Worm (Caenorhabditis elegans): ENCODE results near the gene F29G6.1.

The F29G6.1 gene

DNA sequence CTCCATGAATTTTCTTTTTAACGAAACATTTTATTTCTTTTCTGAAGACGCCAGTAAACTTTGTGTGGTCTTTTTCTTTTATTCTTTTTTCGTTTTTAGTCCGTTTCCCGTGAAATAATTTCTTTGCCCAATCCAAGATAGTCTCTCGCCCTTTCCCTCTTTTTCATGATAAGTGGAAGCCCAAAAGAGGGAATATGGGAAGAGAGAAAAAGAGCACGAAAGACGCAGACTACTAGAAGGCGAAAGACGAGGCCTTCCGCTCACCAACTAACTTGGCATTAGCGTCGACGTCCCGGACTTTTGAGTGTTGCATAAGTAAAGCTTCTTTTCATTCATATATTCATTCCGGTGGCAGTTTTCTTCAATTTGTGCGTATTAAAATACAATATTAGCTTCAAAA is 50.8 kb downstream of the F29G6.1 start:
- TF ChIP-seq tbx-37 (GFP tag; conservative IDR thresholded peaks at IDR 0.05) (no peak), tra-4 (tag; optimal IDR thresholded peaks at IDR 0.05) (no peak), ceh-13 (GFP tag; optimal IDR thresholded peaks at IDR 0.05) (no peak), ama-1 (optimal IDR thresholded peaks at IDR 0.05) (no peak), scrt-1 (GFP tag; IDR thresholded peaks at IDR 0.05) (no peak), ceh-36 (tag; optimal IDR thresholded peaks at IDR 0.05) (no peak), F13C5.2 (tag; optimal IDR thresholded peaks at IDR 0.05) (no peak), ets-7 (tag; optimal IDR thresholded peaks at IDR 0.05) (no peak), hmg-4 (GFP tag; optimal IDR thresholded peaks at IDR 0.05) (no peak), tbx-11 (GFP tag; IDR thresholded peaks at IDR 0.05) (no peak), aly-1 (tag; optimal IDR thresholded peaks at IDR 0.05) (no peak), sea-1 (GFP tag; conservative IDR thresholded peaks at IDR 0.05) (no peak), flt-1 (GFP tag; IDR thresholded peaks at IDR 0.05) (no peak), B0310.2 (tag; optimal IDR thresholded peaks at IDR 0.05) (no peak), pes-1 (GFP tag; IDR thresholded peaks at IDR 0.05) (no peak), hmbx-1 (tag; optimal IDR thresholded peaks at IDR 0.05) (no peak), hnd-1 (tag; optimal IDR thresholded peaks at IDR 0.05) (no peak)

DNA sequence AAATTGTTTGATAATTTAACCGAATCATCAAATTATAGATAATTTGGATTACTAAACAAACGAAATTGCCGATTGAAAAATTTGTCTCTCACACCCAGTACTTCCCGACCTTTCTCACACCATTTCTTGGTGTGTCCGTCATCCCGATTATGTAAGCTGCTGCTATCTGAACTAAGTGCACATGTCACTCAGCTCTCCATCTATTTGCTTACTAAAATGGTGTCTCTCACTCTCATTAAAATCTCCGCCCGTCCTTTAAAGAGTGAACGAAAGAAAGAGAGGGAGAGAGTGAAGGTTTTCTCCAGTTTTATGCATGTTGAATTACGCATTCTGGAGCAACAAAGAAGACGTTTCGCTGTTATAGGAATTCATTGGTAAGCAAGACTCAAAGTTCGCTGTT is 52.5 kb downstream of the F29G6.1 start:
- no peak for TF ChIP-seq hnd-1 (tag; optimal IDR thresholded peaks at IDR 0.05)
- TF ChIP-seq pes-1 (GFP tag; IDR thresholded peaks at IDR 0.05): no peak
- no peak for TF ChIP-seq tbx-37 (GFP tag; conservative IDR thresholded peaks at IDR 0.05)
- TF ChIP-seq tra-4 (tag; optimal IDR thresholded peaks at IDR 0.05): no peak
- no peak for TF ChIP-seq ceh-36 (tag; optimal IDR thresholded peaks at IDR 0.05)
- no peak for TF ChIP-seq scrt-1 (GFP tag; IDR thresholded peaks at IDR 0.05)
- no peak for TF ChIP-seq hmg-4 (GFP tag; optimal IDR thresholded peaks at IDR 0.05)

DNA sequence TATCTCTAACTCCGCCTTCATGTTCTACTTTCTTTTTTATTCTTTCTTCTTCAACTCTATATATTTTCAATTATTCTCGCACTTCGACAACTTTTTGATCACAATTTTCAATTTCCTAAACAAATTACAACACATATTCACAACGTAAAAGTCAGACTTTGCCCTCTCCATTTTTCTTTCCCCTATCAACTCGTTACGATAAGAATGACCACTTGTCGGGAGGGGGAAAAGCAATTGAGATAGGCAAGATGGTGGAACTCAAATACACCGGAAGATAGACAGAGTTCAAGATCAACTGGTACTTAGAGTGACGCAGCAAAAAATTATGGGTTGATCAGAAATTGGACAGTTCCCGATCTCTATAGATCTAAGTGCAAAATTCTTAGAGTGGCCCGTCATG is 53.0 kb downstream of the F29G6.1 start:
- TF ChIP-seq F13C5.2 (tag; optimal IDR thresholded peaks at IDR 0.05) (no peak), tbx-37 (GFP tag; conservative IDR thresholded peaks at IDR 0.05) (no peak), ets-7 (tag; optimal IDR thresholded peaks at IDR 0.05) (no peak), aly-1 (tag; optimal IDR thresholded peaks at IDR 0.05) (no peak), tbx-11 (GFP tag; IDR thresholded peaks at IDR 0.05) (no peak), pes-1 (GFP tag; IDR thresholded peaks at IDR 0.05) (no peak), B0310.2 (tag; optimal IDR thresholded peaks at IDR 0.05) (no peak), scrt-1 (GFP tag; IDR thresholded peaks at IDR 0.05) (no peak), hmbx-1 (tag; optimal IDR thresholded peaks at IDR 0.05) (no peak), hmg-4 (GFP tag; optimal IDR thresholded peaks at IDR 0.05) (no peak), sea-1 (GFP tag; conservative IDR thresholded peaks at IDR 0.05) (no peak), ceh-36 (tag; optimal IDR thresholded peaks at IDR 0.05) (no peak)

DNA sequence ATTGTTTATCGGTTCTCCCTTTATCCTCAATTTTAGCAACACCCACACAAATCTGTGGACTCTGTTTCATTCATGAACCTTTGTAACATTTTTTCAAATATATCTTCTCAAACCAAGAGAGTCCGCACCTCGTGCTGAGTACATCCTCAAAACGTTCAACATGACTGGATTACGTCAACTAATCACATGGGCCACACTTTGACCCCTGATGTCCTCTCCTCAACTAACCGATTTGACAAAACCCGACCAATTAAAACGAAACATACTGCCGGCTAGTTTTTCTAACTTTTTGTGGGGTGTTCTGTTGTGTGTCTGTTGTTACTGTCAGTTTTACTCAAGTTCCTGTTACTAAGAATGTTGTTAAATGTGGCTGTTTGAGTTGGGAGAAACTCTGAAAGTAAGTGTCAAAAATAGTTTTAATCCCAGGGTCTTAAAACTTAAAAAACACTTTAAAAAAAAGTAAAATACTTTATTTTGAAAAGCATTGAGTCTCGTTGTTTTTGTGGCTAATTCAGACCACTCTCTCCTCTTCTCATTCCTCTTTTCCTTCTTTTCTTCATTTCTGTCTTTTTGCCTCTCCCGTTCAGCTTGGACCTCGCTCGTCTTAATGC is 53.6 kb downstream of the F29G6.1 start:
- TF ChIP-seq ceh-13 (GFP tag; optimal IDR thresholded peaks at IDR 0.05) (no peak), ets-7 (tag; optimal IDR thresholded peaks at IDR 0.05) (no peak), pes-1 (GFP tag; IDR thresholded peaks at IDR 0.05) (no peak), flt-1 (GFP tag; IDR thresholded peaks at IDR 0.05) (no peak), tbx-11 (GFP tag; IDR thresholded peaks at IDR 0.05) (no peak), B0310.2 (tag; optimal IDR thresholded peaks at IDR 0.05) (no peak), hmbx-1 (tag; optimal IDR thresholded peaks at IDR 0.05) (no peak), sea-1 (GFP tag; conservative IDR thresholded peaks at IDR 0.05) (no peak), tbx-37 (GFP tag; conservative IDR thresholded peaks at IDR 0.05) (no peak), ama-1 (optimal IDR thresholded peaks at IDR 0.05) (no peak), tra-4 (tag; optimal IDR thresholded peaks at IDR 0.05) (no peak), F13C5.2 (tag; optimal IDR thresholded peaks at IDR 0.05) (no peak), scrt-1 (GFP tag; IDR thresholded peaks at IDR 0.05) (no peak)

DNA sequence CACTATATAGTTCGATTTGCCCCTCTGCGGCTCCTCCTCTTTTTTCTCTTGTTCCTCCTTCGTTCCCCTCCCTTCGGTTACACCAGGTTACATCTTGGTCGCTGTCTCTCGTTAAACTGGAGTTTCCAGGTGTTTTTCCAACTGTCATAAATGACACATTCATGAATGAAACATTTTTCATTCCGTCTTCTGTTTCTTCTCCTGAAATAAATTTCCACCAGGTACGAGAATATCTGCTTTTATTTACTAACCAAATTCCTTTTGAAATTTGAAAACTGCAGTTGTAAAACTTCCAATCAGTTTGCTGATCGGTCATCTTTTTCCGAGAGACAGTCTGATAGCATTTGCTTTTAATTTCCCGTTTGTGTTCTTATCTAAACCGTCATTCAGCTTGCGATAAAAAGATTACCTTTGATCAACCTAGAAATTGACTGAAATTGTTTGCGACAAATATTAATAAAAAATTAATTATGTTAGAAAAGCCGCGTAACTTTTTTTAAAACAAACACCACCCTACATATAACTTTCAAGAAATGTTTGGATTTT is 54.2 kb downstream of the F29G6.1 start, which contains the start of gene C35C5.10:
TSS of gene C35C5.10 (plus strand) at position 51 of the 546 bp plus-strand sequence.
- TF ChIP-seq aly-1 (tag; optimal IDR thresholded peaks at IDR 0.05) (no peak), tbx-37 (GFP tag; conservative IDR thresholded peaks at IDR 0.05) (no peak), pes-1 (GFP tag; IDR thresholded peaks at IDR 0.05) (no peak), flt-1 (GFP tag; IDR thresholded peaks at IDR 0.05) (no peak), ama-1 (optimal IDR thresholded peaks at IDR 0.05) (no peak), hmbx-1 (tag; optimal IDR thresholded peaks at IDR 0.05) (no peak), sea-1 (GFP tag; conservative IDR thresholded peaks at IDR 0.05) (no peak), B0310.2 (tag; optimal IDR thresholded peaks at IDR 0.05) (no peak), hnd-1 (tag; optimal IDR thresholded peaks at IDR 0.05) (no peak), tbx-11 (GFP tag; IDR thresholded peaks at IDR 0.05) (no peak)

DNA sequence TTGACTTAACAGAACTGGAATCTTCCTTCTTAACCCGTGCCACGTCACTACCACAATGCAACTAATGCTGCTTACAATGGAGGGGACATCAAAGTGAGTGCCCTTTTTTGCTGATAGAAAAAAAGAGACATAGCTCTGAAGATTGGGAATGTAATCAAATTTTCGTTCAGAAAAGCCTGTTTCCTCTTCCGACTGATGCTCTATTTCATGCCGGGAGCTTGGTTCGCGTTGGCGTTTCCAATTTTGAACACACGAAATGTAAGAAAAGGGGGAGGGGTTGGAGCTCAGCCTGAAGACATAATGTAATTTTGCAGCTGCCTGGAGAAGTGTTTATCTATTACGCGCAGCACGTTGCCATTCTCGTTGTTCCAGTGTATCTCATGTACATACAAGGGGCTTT is 56.1 kb downstream of the F29G6.1 start:
- no peak for TF ChIP-seq ceh-36 (tag; optimal IDR thresholded peaks at IDR 0.05)
- TF ChIP-seq hmbx-1 (tag; optimal IDR thresholded peaks at IDR 0.05): no peak
- TF ChIP-seq tbx-37 (GFP tag; conservative IDR thresholded peaks at IDR 0.05): no peak
- TF ChIP-seq aly-1 (tag; optimal IDR thresholded peaks at IDR 0.05): no peak
- no peak for TF ChIP-seq hnd-1 (tag; optimal IDR thresholded peaks at IDR 0.05)
- TF ChIP-seq B0310.2 (tag; optimal IDR thresholded peaks at IDR 0.05): no peak
- TF ChIP-seq sea-1 (GFP tag; conservative IDR thresholded peaks at IDR 0.05): no peak
- TF ChIP-seq scrt-1 (GFP tag; IDR thresholded peaks at IDR 0.05): no peak
- TF ChIP-seq pes-1 (GFP tag; IDR thresholded peaks at IDR 0.05): no peak
- TF ChIP-seq ama-1 (optimal IDR thresholded peaks at IDR 0.05): no peak
- TF ChIP-seq ceh-13 (GFP tag; optimal IDR thresholded peaks at IDR 0.05): no peak
- no peak for TF ChIP-seq hmg-4 (GFP tag; optimal IDR thresholded peaks at IDR 0.05)
- TF ChIP-seq tbx-11 (GFP tag; IDR thresholded peaks at IDR 0.05): no peak
- TF ChIP-seq ets-7 (tag; optimal IDR thresholded peaks at IDR 0.05): no peak
- TF ChIP-seq flt-1 (GFP tag; IDR thresholded peaks at IDR 0.05): no peak
- TF ChIP-seq F13C5.2 (tag; optimal IDR thresholded peaks at IDR 0.05): no peak
- no peak for TF ChIP-seq tra-4 (tag; optimal IDR thresholded peaks at IDR 0.05)

All from whole organism, early embryonic.